Fruit fly (Drosophila melanogaster) whole organism, embryonic: ENCODE results near the gene CG15641.

ENCODE experiments used
- BEAF-32 ChIP-seq: fragments of 200-800 bp; sonication (Bioruptor generic); optimal IDR thresholded peaks from 3 replicates; lab custom pipeline; 2017; ENCODE audit warnings: missing biosample characterization, missing genetic modification characterization, mild to moderate bottlenecking, moderate library complexity, missing genetic modification reagents
- Bgb ChIP-seq: fragments of 200-800 bp; sonication (Bioruptor generic); IDR thresholded peaks from 2 replicates; pipeline ENCODE4 v1.3.6; 2022; ENCODE audit warnings: missing biosample characterization, missing genetic modification characterization; ENCODE audit not compliant: partially characterized antibody
- CG12659 ChIP-seq: fragments of 200-800 bp; sonication (Bioruptor generic); optimal IDR thresholded peaks from 3 replicates; lab custom pipeline; 2017; ENCODE audit warnings: mild to moderate bottlenecking, missing biosample characterization, missing genetic modification reagents, missing genetic modification characterization
- CG13287 ChIP-seq: fragments of 200-800 bp; sonication (Bioruptor generic); IDR thresholded peaks from 2 replicates; pipeline ENCODE4 v1.3.6; 2022; ENCODE audit warnings: missing biosample characterization, missing genetic modification characterization; ENCODE audit not compliant: partially characterized antibody
- CG14860 ChIP-seq: fragments of 200-800 bp; sonication (Bioruptor generic); IDR thresholded peaks from 3 replicates; pipeline ENCODE4 v1.3.6; 2022; ENCODE audit warnings: missing biosample characterization, missing genetic modification characterization; ENCODE audit not compliant: partially characterized antibody
- CG16813 ChIP-seq: fragments of 200-800 bp; sonication (Bioruptor generic); IDR thresholded peaks from 3 replicates; pipeline ENCODE4 v1.3.6; 2022; ENCODE audit warnings: missing biosample characterization, missing genetic modification characterization; ENCODE audit not compliant: partially characterized antibody
- CG1832 ChIP-seq: fragments of 200-800 bp; sonication (Bioruptor generic); optimal IDR thresholded peaks from 2 replicates; lab custom pipeline; 2017; ENCODE audit warnings: missing biosample characterization, mild to moderate bottlenecking, missing genetic modification characterization, inconsistent platforms
- CG42726 ChIP-seq: fragments of 200-800 bp; sonication (Bioruptor generic); IDR thresholded peaks from 2 replicates; pipeline ENCODE4 v1.3.6; 2022; ENCODE audit warnings: missing biosample characterization, missing genetic modification characterization; ENCODE audit not compliant: partially characterized antibody
- CG4854 ChIP-seq: fragments of 200-800 bp; sonication (Bioruptor generic); optimal IDR thresholded peaks from 2 replicates; lab custom pipeline; 2016; ENCODE audit warnings: missing biosample characterization, missing genetic modification characterization, inconsistent platforms
- CG6791 ChIP-seq: fragments of 200-800 bp; sonication (Bioruptor generic); IDR thresholded peaks from 3 replicates; pipeline ENCODE4 v1.3.6; 2022; ENCODE audit warnings: missing biosample characterization, missing genetic modification characterization; ENCODE audit not compliant: partially characterized antibody
- CG7271 ChIP-seq: fragments of 200-800 bp; sonication (Bioruptor generic); optimal IDR thresholded peaks from 2 replicates; lab custom pipeline; 2018; ENCODE audit warnings: missing biosample characterization, mild to moderate bottlenecking, missing genetic modification characterization, moderate library complexity
- CG7556 ChIP-seq: fragments of 200-800 bp; sonication (Bioruptor generic); optimal IDR thresholded peaks from 2 replicates; lab custom pipeline; 2017; ENCODE audit warnings: missing biosample characterization, mild to moderate bottlenecking, missing genetic modification characterization
- CG7963 ChIP-seq: fragments of 200-800 bp; sonication (Bioruptor generic); IDR thresholded peaks from 3 replicates; pipeline ENCODE4 v1.3.6; 2022; ENCODE audit warnings: missing biosample characterization, missing genetic modification characterization; ENCODE audit not compliant: partially characterized antibody
- CG8290 ChIP-seq, 3 experiments: fragments of 200-800 bp; sonication (Bioruptor generic); optimal IDR thresholded peaks; 2 replicates each; lab custom pipeline; 2016 to 2019; ENCODE audit warnings: missing biosample characterization in 3 of 3, missing genetic modification characterization in 3 of 3, mild to moderate bottlenecking in 2 of 3, moderate library complexity in 1 of 3
- CG9727 ChIP-seq: fragments of 200-800 bp; sonication (Bioruptor generic); optimal IDR thresholded peaks from 3 replicates; lab custom pipeline; 2017; ENCODE audit warnings: missing biosample characterization, mild to moderate bottlenecking, missing genetic modification characterization
- Dll ChIP-seq: fragments of 200-800 bp; sonication (Bioruptor generic); IDR thresholded peaks from 4 replicates; pipeline ENCODE4 v1.3.6; 2022; ENCODE audit warnings: missing biosample characterization, missing genetic modification characterization; ENCODE audit not compliant: partially characterized antibody
- Doc3 ChIP-seq: fragments of 200-800 bp; sonication (Bioruptor generic); IDR thresholded peaks from 3 replicates; pipeline ENCODE4 v1.3.6; 2022; ENCODE audit warnings: missing biosample characterization, missing genetic modification characterization; ENCODE audit not compliant: partially characterized antibody
- Dref ChIP-seq: fragments of 200-800 bp; sonication (Bioruptor generic); IDR thresholded peaks from 2 replicates; pipeline ENCODE4 v1.3.6; 2022; ENCODE audit warnings: missing biosample characterization, missing genetic modification characterization
- E2f2 ChIP-seq: fragments of 200-800 bp; sonication (Bioruptor generic); IDR thresholded peaks from 2 replicates; pipeline ENCODE4 v1.3.6; 2022; ENCODE audit warnings: missing biosample characterization, missing genetic modification characterization
- HLH4C ChIP-seq: fragments of 200-800 bp; sonication (Bioruptor generic); IDR thresholded peaks from 3 replicates; pipeline ENCODE4 v1.3.6; 2022; ENCODE audit warnings: missing biosample characterization, missing genetic modification characterization; ENCODE audit not compliant: partially characterized antibody
- Max ChIP-seq: fragments of 200-800 bp; sonication (Bioruptor generic); optimal IDR thresholded peaks from 2 replicates; lab custom pipeline; 2016; ENCODE audit warnings: missing biosample characterization, mild to moderate bottlenecking, missing genetic modification characterization
- Neu2 ChIP-seq: fragments of 200-800 bp; sonication (Bioruptor generic); optimal IDR thresholded peaks from 3 replicates; lab custom pipeline; 2016; ENCODE audit warnings: missing biosample characterization, missing genetic modification characterization, borderline replicate concordance
- Opbp ChIP-seq: fragments of 200-800 bp; sonication (Bioruptor generic); IDR thresholded peaks from 3 replicates; pipeline ENCODE4 v1.3.6; 2022; ENCODE audit warnings: missing biosample characterization, missing genetic modification characterization; ENCODE audit not compliant: partially characterized antibody
- Pdp1 ChIP-seq, 2 experiments: fragments of 200-800 bp; sonication (Bioruptor generic); optimal IDR thresholded peaks; 3 replicates each; lab custom pipeline; 2016; ENCODE audit warnings: missing biosample characterization in 2 of 2, missing genetic modification characterization in 2 of 2, mild to moderate bottlenecking in 1 of 2, moderate library complexity in 1 of 2
- Trl ChIP-seq, 3 experiments: fragments of >200 bp in 2 of 3; fragments of 200-800 bp in 1 of 3; sonication (Bioruptor generic) in 1 of 3; optimal IDR thresholded peaks; 2 replicates in 1 of 3; 3 replicates in 2 of 3; lab custom pipeline; 2016 to 2017; ENCODE audit warnings: missing biosample characterization in 1 of 3, missing genetic modification characterization in 1 of 3
- amos ChIP-seq: fragments of 200-800 bp; sonication (Bioruptor generic); IDR thresholded peaks from 2 replicates; pipeline ENCODE4 v1.3.6; 2022; ENCODE audit warnings: missing biosample characterization, missing genetic modification characterization; ENCODE audit not compliant: partially characterized antibody
- ato ChIP-seq: fragments of 200-800 bp; sonication (Bioruptor generic); IDR thresholded peaks from 2 replicates; pipeline ENCODE4 v1.3.6; 2022; ENCODE audit warnings: missing biosample characterization, missing genetic modification characterization; ENCODE audit not compliant: partially characterized antibody
- bbx ChIP-seq: fragments of 200-800 bp; sonication (Bioruptor generic); IDR thresholded peaks from 2 replicates; pipeline ENCODE4 v1.3.6; 2022; ENCODE audit warnings: missing biosample characterization, missing genetic modification characterization; ENCODE audit not compliant: partially characterized antibody
- inv ChIP-seq: fragments of 200-800 bp; sonication (Bioruptor generic); IDR thresholded peaks from 2 replicates; pipeline ENCODE4 v1.3.6; 2022; ENCODE audit warnings: missing biosample characterization, missing genetic modification characterization; ENCODE audit not compliant: partially characterized antibody
- pzg ChIP-seq: fragments of 200-800 bp; sonication (Bioruptor generic); optimal IDR thresholded peaks from 3 replicates; lab custom pipeline; 2018; ENCODE audit warnings: missing biosample characterization, mild to moderate bottlenecking, missing genetic modification characterization, moderate library complexity
- sna ChIP-seq: fragments of 200-800 bp; sonication (Bioruptor generic); IDR thresholded peaks from 2 replicates; pipeline ENCODE4 v1.3.6; 2022; ENCODE audit warnings: missing biosample characterization, missing genetic modification characterization; ENCODE audit not compliant: partially characterized antibody
- stwl ChIP-seq: fragments of 200-800 bp; sonication (Bioruptor generic); optimal IDR thresholded peaks from 3 replicates; lab custom pipeline; 2018; ENCODE audit warnings: missing biosample characterization, mild to moderate bottlenecking, missing genetic modification characterization, moderate library complexity
- tna ChIP-seq: fragments of 200-800 bp; sonication (Bioruptor generic); IDR thresholded peaks from 2 replicates; pipeline ENCODE4 v1.3.6; 2022; ENCODE audit warnings: missing biosample characterization, missing genetic modification characterization; ENCODE audit not compliant: partially characterized antibody
- unc-4 ChIP-seq: fragments of 200-800 bp; sonication (Bioruptor generic); IDR thresholded peaks from 2 replicates; pipeline ENCODE4 v1.3.6; 2022; ENCODE audit warnings: missing biosample characterization, missing genetic modification characterization; ENCODE audit not compliant: partially characterized antibody
- vnd ChIP-seq: fragments of 200-800 bp; sonication (Bioruptor generic); IDR thresholded peaks from 3 replicates; pipeline ENCODE4 v1.3.6; 2022; ENCODE audit warnings: missing biosample characterization, missing genetic modification characterization; ENCODE audit not compliant: partially characterized antibody

CG15641 gene

dm6 chrX:15484451-15485032 lies 16.9 kb downstream of the CG15641 start (continued):
- TF ChIP-seq sna (GFP tag; lab: Robert Waterston, UW) (0 out of 2 replicates have a peak, but pooled peaks have one; percentile 21), Opbp (GFP tag; lab: Robert Waterston, UW) (peak; percentile 70; the same call in 2 of the 3 replicates), stwl (tag; lab: Kevin White, UChicago) (peak; percentile 56), HLH4C (GFP tag; lab: Robert Waterston, UW) (peak; percentile 74), Pdp1 (GFP tag; optimal IDR thresholded peaks at IDR 0.05; lab: Kevin White, UChicago) (peak in 1 of 2 experiments; percentile 29), E2f2 (0 out of 2 replicates have a peak, but pooled peaks have one; percentile 29), Bgb (GFP tag; lab: Robert Waterston, UW) (peak; percentile 49), tna (GFP tag; lab: Robert Waterston, UW) (peak; percentile 59; the same call in 1 of the 2 replicates), CG13287 (GFP tag; lab: Robert Waterston, UW) (peak; percentile 51), Dref (GFP tag; lab: Robert Waterston, UW) (peak; percentile 65), BEAF-32 (peak; percentile 40), CG6791 (GFP tag; lab: Robert Waterston, UW) (peak; percentile 70; the same call in 1 of the 3 replicates), CG42726 (GFP tag; lab: Robert Waterston, UW) (peak; percentile 25; the same call in 1 of the 2 replicates), Max (GFP tag; lab: Kevin White, UChicago) (no peak), CG7271 (no peak), CG16813 (GFP tag; lab: Robert Waterston, UW) (peak; percentile 71), amos (GFP tag; lab: Robert Waterston, UW) (peak; percentile 57; the same call in 1 of the 2 replicates), pzg (GFP tag; lab: Kevin White, UChicago) (peak; percentile 10), inv (0 out of 2 replicates have a peak, but pooled peaks have one; percentile 14), Neu2 (peak; percentile 98), CG7963 (GFP tag; lab: Robert Waterston, UW) (peak; percentile 74), vnd (GFP tag; lab: Robert Waterston, UW) (0 out of 3 replicates have a peak, but pooled peaks have one; percentile 44), Trl (optimal IDR thresholded peaks at IDR 0.05; lab: Kevin White, UChicago) (peak; percentile 33 to 71), Trl (GFP tag; optimal IDR thresholded peaks at IDR 0.05; lab: Kevin White, UChicago) (no peak), CG9727 (GFP tag; lab: Kevin White, UChicago) (no peak), CG4854 (no peak), ato (GFP tag; lab: Robert Waterston, UW) (peak; percentile 60; the same call in 1 of the 2 replicates), CG14860 (GFP tag; lab: Robert Waterston, UW) (peak; percentile 56; the same call in 1 of the 3 replicates), CG8290 (GFP tag; optimal IDR thresholded peaks at IDR 0.05; lab: Kevin White, UChicago) (peak; percentile 38), CG8290 (tag; optimal IDR thresholded peaks at IDR 0.05; lab: Kevin White, UChicago) (peak; percentile 20 to 46), Dll (peak; percentile 56; the same call in 2 of the 4 replicates), Doc3 (0 out of 3 replicates have a peak, but pooled peaks have one; percentile 20), bbx (GFP tag; lab: Robert Waterston, UW) (peak; percentile 76), unc-4 (0 out of 2 replicates have a peak, but pooled peaks have one; percentile 40), CG12659 (no peak), CG1832 (GFP tag; lab: Kevin White, UChicago) (peak; percentile 60), CG7556 (GFP tag; lab: Kevin White, UChicago) (no peak)
- TF ChIP-seq, all 482 proteins: peak for 41
